Worm (Caenorhabditis elegans) whole organism, young adult: Measurements from ENCODE around the gene glit-1.

Experiments
- F39B2.1 ChIP-seq: fragments of 200-800 bp; sonication (Bioruptor generic); IDR thresholded peaks from 2 replicates; pipeline ENCODE4 v1.3.6; 2022; ENCODE audit warnings: missing genetic modification reagents, missing genetic modification characterization, missing compliant biosample characterization
- K11D2.4 ChIP-seq: fragments of 200-800 bp; sonication (Bioruptor generic); IDR thresholded peaks from 2 replicates; pipeline ENCODE4 v1.3.6; 2022; ENCODE audit warnings: missing genetic modification reagents, missing genetic modification characterization, missing compliant biosample characterization
- efl-1 ChIP-seq: fragments of 150-350 bp; optimal IDR thresholded peaks from 2 replicates; lab custom pipeline; 2014; ENCODE audit warnings: missing biosample characterization, missing genetic modification reagents, missing genetic modification characterization
- fkh-3 ChIP-seq: sonication (generic microtip); optimal IDR thresholded peaks from 2 replicates; lab custom pipeline; 2016; ENCODE audit warnings: mild to moderate bottlenecking, missing genetic modification characterization, missing compliant biosample characterization
- lag-1 ChIP-seq: fragments of 200-800 bp; sonication (Bioruptor generic); IDR thresholded peaks from 2 replicates; pipeline ENCODE4 v1.3.6; 2022; ENCODE audit warnings: missing genetic modification reagents, missing genetic modification characterization, missing compliant biosample characterization
- madf-6 ChIP-seq: fragments of 200-800 bp; sonication (Bioruptor generic); IDR thresholded peaks from 2 replicates; pipeline ENCODE4 v1.3.6; 2022; ENCODE audit warnings: missing genetic modification reagents, missing genetic modification characterization, missing compliant biosample characterization
- snpc-4 ChIP-seq, 5 experiments: fragments of 150-350 bp in 1 of 5; sonication (generic microtip) in 4 of 5; optimal IDR thresholded peaks; 2 replicates each; lab custom pipeline; 2014 to 2018; ENCODE audit warnings: missing genetic modification characterization in 5 of 5, missing biosample characterization in 3 of 5, antibody characterized with exemption in 2 of 5, mild to moderate bottlenecking in 2 of 5, missing compliant biosample characterization in 2 of 5, missing genotype in 2 of 5, moderate library complexity in 2 of 5, missing genetic modification reagents in 1 of 5
- unc-130 ChIP-seq: sonication (generic microtip); optimal IDR thresholded peaks from 2 replicates; lab custom pipeline; 2016; ENCODE audit warnings: missing genetic modification reagents, missing genetic modification characterization, missing compliant biosample characterization

ce11 chrX:4744037-4744436 lies 32.0 kb downstream of the glit-1 start:
- no peak for TF ChIP-seq madf-6
- TF ChIP-seq unc-130 (GFP tag; lab: Kevin White, UChicago): no peak
- no peak for TF ChIP-seq fkh-3
- TF ChIP-seq F39B2.1: no peak
- no peak for TF ChIP-seq snpc-4 (GFP tag; optimal IDR thresholded peaks at IDR 0.05; lab: Kevin White, UChicago)
- TF ChIP-seq snpc-4 (tag; optimal IDR thresholded peaks at IDR 0.05; lab: Kevin White, UChicago): no peak
- no peak for TF ChIP-seq K11D2.4
- TF ChIP-seq lag-1: no peak
- TF ChIP-seq efl-1: no peak
